Fruit fly (Drosophila melanogaster) Kc167 (cell line): ENCODE results near the gene rno.

Experiments used
- Myc ChIP-seq: fragments of >200 bp; optimal IDR thresholded peaks from 2 replicates; lab custom pipeline; 2017; ENCODE audit warnings: missing external identifiers
- insv ChIP-seq: fragments of >200 bp; optimal IDR thresholded peaks from 3 replicates; lab custom pipeline; 2018; ENCODE audit warnings: missing external identifiers
- ttk ChIP-seq: sonication (Bioruptor generic); optimal IDR thresholded peaks from 2 replicates; lab custom pipeline; 2017; ENCODE audit warnings: missing external identifiers

DNA sequence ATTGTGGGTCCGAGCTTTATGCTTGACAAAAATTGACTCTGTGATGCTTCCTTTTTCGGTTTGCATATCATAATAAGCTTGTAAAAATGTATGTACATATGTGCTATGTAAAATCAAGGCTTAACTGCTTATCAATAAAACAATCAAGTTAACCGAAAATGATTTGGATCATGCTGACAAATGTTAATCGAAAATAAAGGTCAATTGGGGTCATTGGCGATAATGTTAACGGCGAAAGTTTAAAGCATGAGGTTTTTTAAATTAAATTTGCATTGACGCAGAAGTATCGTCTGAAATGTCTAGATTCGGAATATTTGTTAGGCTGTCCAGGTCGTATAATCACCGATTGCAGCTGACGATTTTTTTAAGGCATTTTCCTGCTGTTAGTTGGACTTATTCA is 16.8 kb upstream of the rno start, which contains the start of gene Kaz1-ORFB:
- TF ChIP-seq ttk (lab: Kevin White, UChicago) (no peak), Myc (lab: Kevin White, UChicago) (no peak), insv (lab: Kevin White, UChicago) (no peak)
